Worm (Caenorhabditis elegans): ENCODE measurements around the gene BE10.1.

The BE10.1 gene

DNA sequence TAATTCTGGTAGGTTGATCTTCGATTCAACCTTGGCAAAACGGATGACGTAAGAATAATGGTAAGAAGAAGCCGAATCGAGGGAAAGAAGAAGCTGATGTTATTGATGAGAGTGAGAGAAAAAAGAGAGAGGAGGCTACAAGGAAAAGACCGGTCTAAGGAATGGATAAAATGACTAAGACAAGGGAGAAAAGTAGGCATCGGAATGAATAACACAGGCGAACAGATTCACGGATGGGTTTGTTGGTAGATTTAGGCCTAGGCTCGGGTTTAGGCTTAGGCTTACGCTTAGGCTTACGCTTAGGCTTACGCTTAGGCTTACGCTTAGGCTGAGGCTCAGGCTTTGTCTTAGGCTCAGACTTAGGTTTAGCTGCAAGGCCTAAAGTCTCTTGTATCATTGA, 9.1 kb upstream of the BE10.1 start, which contains the start of gene agmo-1:
Gene agmo-1, minus strand, starts transcription at position 101 of the 400 bp plus-strand sequence.
- TF ChIP-seq ceh-6 (GFP tag; optimal IDR thresholded peaks at IDR 0.05) (no peak), madf-2 (tag; optimal IDR thresholded peaks at IDR 0.05) (no peak), ceh-34 (tag; optimal IDR thresholded peaks at IDR 0.05) (no peak)

DNA sequence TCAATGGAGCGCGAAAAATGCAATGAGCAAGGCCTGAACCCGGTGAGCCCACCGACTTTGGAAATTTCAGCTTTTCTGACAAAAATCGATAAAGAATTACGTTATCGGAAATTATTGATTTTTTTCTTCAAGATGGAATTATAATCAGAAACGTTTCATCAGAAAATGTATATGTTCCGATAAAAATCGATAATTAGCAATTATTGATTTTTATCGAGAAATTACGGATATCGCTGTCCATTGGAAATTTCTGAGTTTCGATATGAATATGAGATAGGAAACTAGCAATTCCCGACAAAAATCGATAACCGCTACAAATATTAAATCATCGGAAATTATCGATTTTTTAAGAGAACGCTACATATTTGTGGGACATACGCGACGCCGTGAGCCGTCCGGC, 4.9 kb upstream of the BE10.1 start:
- TF ChIP-seq syd-9 (tag; optimal IDR thresholded peaks at IDR 0.05) (no peak), unc-42 (tag; optimal IDR thresholded peaks at IDR 0.05) (no peak), zip-5 (tag; optimal IDR thresholded peaks at IDR 0.05) (no peak), F13H6.1 (tag; optimal IDR thresholded peaks at IDR 0.05) (no peak), rnt-1 (tag; optimal IDR thresholded peaks at IDR 0.05) (no peak), che-1 (tag; optimal IDR thresholded peaks at IDR 0.05) (no peak), elt-2 (tag; optimal IDR thresholded peaks at IDR 0.05) (no peak), sox-2 (GFP tag; IDR thresholded peaks at IDR 0.05) (no peak), hlh-6 (tag; optimal IDR thresholded peaks at IDR 0.05) (no peak), C08G9.2 (tag; optimal IDR thresholded peaks at IDR 0.05) (no peak), ref-2 (tag; optimal IDR thresholded peaks at IDR 0.05) (no peak), ceh-9 (tag; optimal IDR thresholded peaks at IDR 0.05) (no peak), pha-2 (tag; optimal IDR thresholded peaks at IDR 0.05) (no peak), eyg-1 (tag; optimal IDR thresholded peaks at IDR 0.05) (no peak), gmeb-2 (tag; optimal IDR thresholded peaks at IDR 0.05) (no peak), hlh-13 (GFP tag; optimal IDR thresholded peaks at IDR 0.05) (no peak)

DNA sequence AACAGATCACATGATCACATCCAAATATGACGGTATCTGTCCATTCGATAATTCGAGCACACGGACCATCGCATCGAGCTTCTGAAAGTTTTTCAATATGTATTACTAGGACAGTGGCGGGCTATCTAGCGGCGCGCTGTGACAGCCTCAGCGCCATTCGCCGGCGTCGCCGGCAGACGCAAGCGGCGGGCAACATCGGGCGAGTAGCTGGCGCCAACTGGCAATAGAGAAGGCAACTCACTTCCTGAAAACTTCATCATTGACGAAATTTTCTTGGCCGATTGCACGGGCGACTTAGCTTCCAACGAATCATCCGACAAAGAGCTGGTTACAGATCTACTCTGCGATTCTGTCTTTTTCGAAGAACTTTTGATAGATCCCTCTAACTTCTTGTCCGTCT, 1.1 kb downstream of the BE10.1 start:
- TF ChIP-seq fkh-6 (tag; optimal IDR thresholded peaks at IDR 0.05) (no peak), hlh-6 (tag; optimal IDR thresholded peaks at IDR 0.05) (no peak), nfya-1 (tag; optimal IDR thresholded peaks at IDR 0.05) (no peak), ceh-14 (tag; optimal IDR thresholded peaks at IDR 0.05) (no peak), hlh-8 (tag; optimal IDR thresholded peaks at IDR 0.05) (no peak), pqm-1 (tag; optimal IDR thresholded peaks at IDR 0.05) (no peak), unc-42 (tag; optimal IDR thresholded peaks at IDR 0.05) (no peak), hlh-13 (GFP tag; optimal IDR thresholded peaks at IDR 0.05) (no peak), dve-1 (tag; optimal IDR thresholded peaks at IDR 0.05) (no peak), ceh-34 (tag; optimal IDR thresholded peaks at IDR 0.05) (no peak), sox-4 (tag; optimal IDR thresholded peaks at IDR 0.05) (no peak), nhr-232 (tag; optimal IDR thresholded peaks at IDR 0.05) (no peak), odd-2 (tag; optimal IDR thresholded peaks at IDR 0.05) (no peak)

DNA sequence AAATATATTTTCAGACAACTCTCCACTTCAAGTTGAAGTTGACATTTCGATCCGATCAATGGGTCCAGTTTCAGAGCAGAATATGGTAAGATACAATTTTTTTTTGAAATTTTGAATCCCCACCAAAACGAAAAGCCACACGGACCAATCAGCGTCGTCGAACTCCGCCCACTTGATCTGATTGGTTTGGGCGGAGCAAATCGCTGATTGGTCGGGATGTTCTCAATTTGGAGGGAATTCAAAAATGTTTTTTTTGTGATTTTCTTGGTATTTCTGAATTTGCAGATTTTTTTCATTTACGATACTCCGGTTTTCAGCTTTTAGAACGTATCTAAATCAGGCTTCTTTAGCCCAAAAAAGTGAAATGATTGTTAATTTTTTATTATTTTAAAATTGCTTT, 3.9 kb downstream of the BE10.1 start:
- peak; percentile 67 for TF ChIP-seq nfya-1 (tag; optimal IDR thresholded peaks at IDR 0.05)
- TF ChIP-seq hlh-15 (tag; optimal IDR thresholded peaks at IDR 0.05): no peak
- no peak for TF ChIP-seq unc-86 (tag; optimal IDR thresholded peaks at IDR 0.05)
- TF ChIP-seq pqm-1 (tag; optimal IDR thresholded peaks at IDR 0.05): no peak
- TF ChIP-seq ama-1 (optimal IDR thresholded peaks at IDR 0.05): no peak

DNA sequence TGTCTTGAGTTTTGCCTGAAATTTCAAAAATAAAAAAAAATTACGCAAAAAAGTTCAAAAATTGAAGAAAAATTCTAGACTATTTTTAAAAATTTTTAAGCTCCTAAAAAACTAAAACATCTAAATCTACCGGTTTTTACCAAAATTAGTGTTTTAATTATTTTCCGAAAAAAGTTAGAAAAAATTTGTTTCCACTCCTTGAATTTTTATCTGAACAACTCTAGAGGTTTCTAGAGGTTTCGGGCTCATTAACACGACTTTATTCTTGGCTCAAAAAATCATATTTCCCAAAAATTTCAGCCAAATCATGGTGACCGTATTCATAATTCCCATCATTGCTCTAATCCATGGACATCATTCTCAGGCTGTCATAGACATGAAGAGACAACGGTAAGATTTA, 4.5 kb downstream of the BE10.1 start, which contains the start of gene lgc-37:
Gene lgc-37, plus strand, starts transcription at position 301 of the 400 bp plus-strand sequence.
- TF ChIP-seq mec-3 (tag; optimal IDR thresholded peaks at IDR 0.05; ENCODE audit: borderline replicate concordance) (no peak), fkh-10 (GFP tag; optimal IDR thresholded peaks at IDR 0.05) (no peak), nhr-232 (tag; optimal IDR thresholded peaks at IDR 0.05) (no peak), elt-2 (tag; optimal IDR thresholded peaks at IDR 0.05) (no peak), ceh-45 (GFP tag; IDR thresholded peaks at IDR 0.05) (no peak), ceh-31 (tag; optimal IDR thresholded peaks at IDR 0.05) (no peak), ceh-34 (tag; optimal IDR thresholded peaks at IDR 0.05) (no peak), hlh-30 (tag; optimal IDR thresholded peaks at IDR 0.05; ENCODE audit: insufficient read depth) (no peak), lim-6 (tag; optimal IDR thresholded peaks at IDR 0.05) (no peak), zip-5 (tag; optimal IDR thresholded peaks at IDR 0.05) (no peak)

Measured in whole organism, late embryonic.